Worm (Caenorhabditis elegans): ENCODE measurements around the gene clec-135.

clec-135 gene

DNA sequence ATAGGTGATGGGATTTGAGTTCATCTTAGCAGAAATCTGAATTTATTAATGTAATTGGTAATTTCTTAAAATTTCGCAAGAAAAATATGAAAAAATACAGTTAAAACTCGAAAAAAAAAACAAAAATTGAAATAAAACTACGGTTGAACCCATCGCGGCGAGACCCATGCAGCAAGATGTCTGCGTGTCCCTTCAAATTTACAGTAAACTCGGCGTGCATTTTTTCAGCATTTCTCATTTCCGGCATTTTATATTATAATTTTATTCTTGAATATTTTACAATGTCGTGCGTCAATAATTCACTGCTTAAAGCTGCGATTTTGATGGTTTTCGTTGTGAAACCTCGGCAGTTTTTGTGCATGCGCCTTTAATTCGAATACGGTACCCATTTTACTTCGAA, 22.6 kb downstream of the clec-135 start, which contains the start of gene fbxc-43:
Gene fbxc-43 (minus strand): TSS at position 38 of the 400 bp plus-strand sequence.
- TF ChIP-seq snpc-4 (tag; optimal IDR thresholded peaks at IDR 0.05), result no peak
- no peak for TF ChIP-seq dmd-4 (tag; optimal IDR thresholded peaks at IDR 0.05)
- no peak for TF ChIP-seq egl-27 (tag; optimal IDR thresholded peaks at IDR 0.05)
- TF ChIP-seq nhr-25 (tag; optimal IDR thresholded peaks at IDR 0.05), result no peak
- no peak for TF ChIP-seq ZK546.5 (tag; optimal IDR thresholded peaks at IDR 0.05)
- no peak for TF ChIP-seq mab-5 (tag; optimal IDR thresholded peaks at IDR 0.05)
- no peak for TF ChIP-seq unc-62 (GFP tag; optimal IDR thresholded peaks at IDR 0.05)
- TF ChIP-seq aly-2 (tag; optimal IDR thresholded peaks at IDR 0.05), result no peak
- no peak for TF ChIP-seq ztf-1 (GFP tag; conservative IDR thresholded peaks at IDR 0.05)
- TF ChIP-seq ama-1 (optimal IDR thresholded peaks at IDR 0.05), result no peak
- TF ChIP-seq ceh-16 (tag; optimal IDR thresholded peaks at IDR 0.05), result no peak
- no peak for TF ChIP-seq nhr-21 (tag; optimal IDR thresholded peaks at IDR 0.05)
- TF ChIP-seq elt-3 (tag; optimal IDR thresholded peaks at IDR 0.05), result no peak
- no peak for TF ChIP-seq mbf-1 (tag; optimal IDR thresholded peaks at IDR 0.05)
- TF ChIP-seq ceh-82 (tag; optimal IDR thresholded peaks at IDR 0.05), result no peak
- TF ChIP-seq fos-1 (tag; optimal IDR thresholded peaks at IDR 0.05), result no peak

DNA sequence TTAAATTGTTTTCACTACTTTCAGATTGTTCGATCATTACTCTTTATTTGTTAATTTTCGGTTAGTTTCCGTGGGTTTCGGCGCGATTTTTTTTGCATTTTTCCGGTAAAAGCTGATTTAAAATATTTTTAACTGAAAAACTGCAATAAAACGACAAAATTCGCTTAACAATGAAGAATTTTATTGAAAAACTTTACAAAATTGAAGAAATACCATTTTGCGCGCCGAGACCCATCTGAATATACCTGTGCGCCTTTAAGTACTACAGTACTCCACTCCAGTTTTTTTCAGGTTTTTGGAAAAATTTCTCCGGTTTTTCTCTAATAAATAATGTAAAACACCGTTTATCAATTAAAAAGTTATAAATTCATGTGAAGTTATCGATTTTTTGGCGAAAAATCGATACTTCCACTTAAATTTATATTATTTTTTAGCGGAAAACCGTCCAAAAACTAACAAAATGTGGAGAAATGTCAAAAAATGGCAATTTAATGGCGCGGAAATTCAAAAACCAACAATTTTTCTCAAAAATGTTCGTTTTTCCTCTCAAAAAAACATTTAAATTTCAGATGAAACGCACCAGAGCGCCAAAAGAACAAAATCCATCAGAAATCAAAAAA, 27.7 kb downstream of the clec-135 start, which contains the start of gene C16A11.10:
Gene C16A11.10 (plus strand): TSS at position 570 of the 620 bp plus-strand sequence.
- no peak for TF ChIP-seq crh-2 (tag; optimal IDR thresholded peaks at IDR 0.05)
- no peak for TF ChIP-seq unc-62 (GFP tag; optimal IDR thresholded peaks at IDR 0.05)
- no peak for TF ChIP-seq mab-5 (tag; optimal IDR thresholded peaks at IDR 0.05)
- TF ChIP-seq F13H6.1 (tag; optimal IDR thresholded peaks at IDR 0.05), result no peak
- no peak for TF ChIP-seq nhr-23 (tag; optimal IDR thresholded peaks at IDR 0.05)
- no peak for TF ChIP-seq lin-39 (tag; optimal IDR thresholded peaks at IDR 0.05)
- no peak for TF ChIP-seq lsy-2 (tag; optimal IDR thresholded peaks at IDR 0.05)
- TF ChIP-seq ztf-11 (tag; optimal IDR thresholded peaks at IDR 0.05), result no peak
- no peak for TF ChIP-seq nhr-25 (tag; optimal IDR thresholded peaks at IDR 0.05)
- no peak for TF ChIP-seq fos-1 (tag; optimal IDR thresholded peaks at IDR 0.05)
- no peak for TF ChIP-seq ceh-82 (tag; optimal IDR thresholded peaks at IDR 0.05)
- TF ChIP-seq sma-9 (GFP tag; optimal IDR thresholded peaks at IDR 0.05), result no peak
- TF ChIP-seq sma-9 (tag; optimal IDR thresholded peaks at IDR 0.05), result no peak
- TF ChIP-seq C34F6.9 (tag; optimal IDR thresholded peaks at IDR 0.05), result no peak
- no peak for TF ChIP-seq dmd-4 (tag; optimal IDR thresholded peaks at IDR 0.05)
- TF ChIP-seq mdl-1 (tag; optimal IDR thresholded peaks at IDR 0.05), result no peak
- TF ChIP-seq snpc-4 (tag; optimal IDR thresholded peaks at IDR 0.05), result no peak
- no peak for TF ChIP-seq ZK546.5 (tag; optimal IDR thresholded peaks at IDR 0.05)
- no peak for TF ChIP-seq nhr-237 (tag; optimal IDR thresholded peaks at IDR 0.05)
- no peak for TF ChIP-seq lin-11 (tag; optimal IDR thresholded peaks at IDR 0.05)

DNA sequence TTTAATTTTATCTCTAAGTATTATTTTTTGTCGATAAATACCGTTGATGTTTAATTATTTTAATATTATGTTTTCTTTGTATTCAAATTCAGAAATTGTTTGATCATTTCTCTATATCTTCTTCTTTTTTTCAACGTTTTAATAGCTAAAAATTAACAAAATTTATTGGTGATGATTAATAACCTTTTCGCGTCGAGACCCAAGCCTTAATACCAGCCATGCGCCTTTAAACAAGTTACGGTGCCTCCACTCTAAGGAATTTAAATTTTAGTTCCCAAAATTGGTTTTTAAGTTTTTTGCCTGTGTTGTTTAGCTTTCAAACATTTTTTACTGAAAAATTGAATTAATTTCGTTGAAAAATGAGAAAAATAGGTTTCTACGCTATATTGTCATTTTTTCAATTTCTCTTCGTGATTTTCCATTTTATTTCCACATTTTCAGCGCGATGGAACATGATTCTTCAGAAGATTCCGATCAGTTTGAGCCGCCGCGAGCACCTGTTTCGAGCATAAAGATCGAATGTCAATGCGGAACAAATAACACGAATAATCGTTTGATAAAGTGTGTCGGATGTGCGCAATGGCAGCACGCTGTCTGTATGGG, 29.4 kb downstream of the clec-135 start, which contains the start of gene C16A11.3:
Gene C16A11.3 (plus strand): TSS at position 440 of the 603 bp plus-strand sequence.
- TF ChIP-seq unc-55 (GFP tag; optimal IDR thresholded peaks at IDR 0.05) (no peak), lin-11 (tag; optimal IDR thresholded peaks at IDR 0.05) (no peak), ceh-82 (tag; optimal IDR thresholded peaks at IDR 0.05) (no peak), mab-5 (tag; optimal IDR thresholded peaks at IDR 0.05) (no peak), skn-1 (tag; optimal IDR thresholded peaks at IDR 0.05) (no peak)

DNA sequence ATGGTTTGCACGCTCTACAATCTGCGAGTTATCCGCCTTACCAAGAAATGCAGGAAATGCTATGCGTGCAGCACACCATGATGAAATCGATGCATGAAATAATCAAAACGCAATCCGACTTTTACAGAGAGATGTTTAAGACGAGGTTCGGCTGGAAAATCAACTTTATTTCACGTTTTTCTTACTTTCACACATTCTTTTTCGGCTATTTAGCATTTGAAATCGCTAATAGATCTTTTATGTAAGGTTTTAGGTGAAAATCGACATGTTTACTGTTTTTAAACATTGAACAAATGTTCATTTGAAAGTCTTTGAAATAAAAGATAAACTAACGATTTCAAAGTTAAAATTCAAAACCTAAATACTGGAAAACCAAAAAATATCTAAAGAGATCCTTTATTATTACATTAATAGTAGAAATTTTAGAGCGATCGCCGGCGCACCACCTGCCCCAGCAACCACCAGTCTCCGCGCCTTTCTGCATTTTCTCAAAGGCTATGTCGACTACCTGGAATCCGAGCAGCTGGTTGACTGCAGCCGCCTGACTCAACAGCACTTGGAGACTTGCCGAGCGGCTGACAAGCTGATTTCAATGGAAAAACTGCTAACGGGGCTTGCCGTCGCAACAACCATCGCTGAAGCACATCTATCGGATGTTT, 30.3 kb downstream of the clec-135 start:
- TF ChIP-seq sem-4 (tag; optimal IDR thresholded peaks at IDR 0.05) (no peak), C34F6.9 (tag; optimal IDR thresholded peaks at IDR 0.05) (no peak), nhr-25 (tag; optimal IDR thresholded peaks at IDR 0.05) (no peak), nhr-6 (tag; optimal IDR thresholded peaks at IDR 0.05) (no peak), ZK546.5 (tag; optimal IDR thresholded peaks at IDR 0.05) (no peak), egl-27 (tag; optimal IDR thresholded peaks at IDR 0.05) (no peak), alr-1 (tag; optimal IDR thresholded peaks at IDR 0.05) (no peak), nhr-129 (tag; optimal IDR thresholded peaks at IDR 0.05) (no peak), nhr-12 (tag; optimal IDR thresholded peaks at IDR 0.05) (no peak), ceh-16 (tag; optimal IDR thresholded peaks at IDR 0.05) (no peak), mdl-1 (tag; optimal IDR thresholded peaks at IDR 0.05) (no peak), elt-1 (tag; optimal IDR thresholded peaks at IDR 0.05) (no peak), skn-1 (tag; optimal IDR thresholded peaks at IDR 0.05) (no peak), dmd-4 (tag; optimal IDR thresholded peaks at IDR 0.05) (no peak), nhr-23 (tag; optimal IDR thresholded peaks at IDR 0.05) (no peak), unc-62 (GFP tag; optimal IDR thresholded peaks at IDR 0.05) (no peak), Y55F3AM.14 (GFP tag; optimal IDR thresholded peaks at IDR 0.05) (no peak), lin-13 (GFP tag; optimal IDR thresholded peaks at IDR 0.05) (no peak), mbf-1 (tag; optimal IDR thresholded peaks at IDR 0.05) (no peak)
